Worm (Caenorhabditis elegans) whole organism, L1 larva: ENCODE measurements around the gene set-30.
A peak's percentile ranks its signal among the peaks of the same experiment; 100 is the strongest.

Experiments used
- C34B4.2 ChIP-seq: sonication (generic microtip); optimal IDR thresholded peaks from 2 replicates; lab custom pipeline; 2017; ENCODE audit warnings: mild to moderate bottlenecking, missing genetic modification characterization, missing compliant biosample characterization
- aha-1 ChIP-seq: fragments of 150-350 bp; optimal IDR thresholded peaks from 2 replicates; lab custom pipeline; 2014; ENCODE audit warnings: missing biosample characterization, missing genetic modification characterization
- alr-1 ChIP-seq: fragments of 200-800 bp; sonication (Bioruptor generic); optimal IDR thresholded peaks from 2 replicates; lab custom pipeline; 2018; ENCODE audit warnings: borderline replicate concordance, mild to moderate bottlenecking, missing genetic modification characterization, missing compliant biosample characterization
- ama-1 ChIP-seq: fragments of 150-350 bp; optimal IDR thresholded peaks from 2 replicates; lab custom pipeline; 2014
- blmp-1 ChIP-seq: fragments of 150-350 bp; optimal IDR thresholded peaks from 2 replicates; lab custom pipeline; 2014; ENCODE audit warnings: missing biosample characterization, missing genetic modification characterization
- ceh-8 ChIP-seq: fragments of 200-800 bp; sonication (Bioruptor generic); optimal IDR thresholded peaks from 2 replicates; lab custom pipeline; 2018; ENCODE audit warnings: mild to moderate bottlenecking, missing genetic modification characterization, moderate library complexity, missing compliant biosample characterization
- ceh-82 ChIP-seq, 3 experiments: fragments of 150-350 bp in 1 of 3; sonication (generic microtip) in 2 of 3; optimal IDR thresholded peaks; 2 replicates each; lab custom pipeline; 2014 to 2017; ENCODE audit warnings: missing biosample characterization in 3 of 3, missing genetic modification characterization in 3 of 3
- ceh-90 ChIP-seq: sonication (generic microtip); optimal IDR thresholded peaks from 2 replicates; lab custom pipeline; 2016; ENCODE audit warnings: missing genetic modification characterization, missing compliant biosample characterization
- dpl-1 ChIP-seq, 3 experiments: fragments of 150-350 bp in 2 of 3; sonication (generic microtip) in 1 of 3; optimal IDR thresholded peaks; 2 replicates each; lab custom pipeline; 2014 to 2017; ENCODE audit warnings: missing biosample characterization in 3 of 3, missing genetic modification characterization in 3 of 3, missing genetic modification reagents in 3 of 3
- dsc-1 ChIP-seq: sonication (generic microtip); optimal IDR thresholded peaks from 2 replicates; lab custom pipeline; 2016; ENCODE audit warnings: mild to moderate bottlenecking, missing genetic modification characterization, missing compliant biosample characterization
- elt-2 ChIP-seq: sonication (generic microtip); optimal IDR thresholded peaks from 2 replicates; lab custom pipeline; 2016; ENCODE audit warnings: missing genetic modification characterization, mild to moderate bottlenecking, inconsistent platforms, missing compliant biosample characterization, missing genetic modification reagents
- elt-3 ChIP-seq, 6 experiments: fragments of 150-350 bp in 1 of 6; sonication (generic microtip); optimal IDR thresholded peaks; 2 replicates each; lab custom pipeline; 2017 to 2018; ENCODE audit warnings: missing biosample characterization in 6 of 6, missing genetic modification characterization in 6 of 6, inconsistent platforms in 1 of 6
- fkh-10 ChIP-seq: sonication (generic microtip); optimal IDR thresholded peaks from 2 replicates; lab custom pipeline; 2017; ENCODE audit warnings: missing biosample characterization, missing genetic modification reagents, missing genetic modification characterization
- fkh-4 ChIP-seq: sonication (generic microtip); optimal IDR thresholded peaks from 2 replicates; lab custom pipeline; 2016; ENCODE audit warnings: missing compliant biosample characterization, missing genetic modification characterization, borderline replicate concordance
- fkh-8 ChIP-seq: sonication (generic microtip); optimal IDR thresholded peaks from 2 replicates; lab custom pipeline; 2016; ENCODE audit warnings: mild to moderate bottlenecking, missing genetic modification characterization, missing compliant biosample characterization
- fos-1 ChIP-seq: fragments of 150-350 bp; optimal IDR thresholded peaks from 2 replicates; lab custom pipeline; 2014; ENCODE audit warnings: missing biosample characterization, missing genetic modification characterization
- hlh-17 ChIP-seq: fragments of 200-800 bp; sonication (Bioruptor generic); optimal IDR thresholded peaks from 2 replicates; lab custom pipeline; 2018; ENCODE audit warnings: missing genetic modification characterization, mild to moderate bottlenecking, missing compliant biosample characterization, moderate library complexity, borderline replicate concordance
- irx-1 ChIP-seq: sonication (generic microtip); optimal IDR thresholded peaks from 2 replicates; lab custom pipeline; 2016; ENCODE audit warnings: missing genetic modification characterization, missing compliant biosample characterization
- jun-1 ChIP-seq: fragments of 150-350 bp; optimal IDR thresholded peaks from 2 replicates; lab custom pipeline; 2014; ENCODE audit warnings: missing biosample characterization, missing genetic modification reagents, missing genetic modification characterization
- lin-13 ChIP-seq: fragments of 150-350 bp; optimal IDR thresholded peaks from 2 replicates; lab custom pipeline; 2014; ENCODE audit warnings: missing biosample characterization, missing genetic modification reagents, missing genetic modification characterization
- lin-14 ChIP-seq: fragments of 200-800 bp; sonication (Bioruptor generic); optimal IDR thresholded peaks from 2 replicates; lab custom pipeline; 2018; ENCODE audit warnings: mild to moderate bottlenecking, missing genetic modification characterization, moderate library complexity, missing compliant biosample characterization
- lin-15B ChIP-seq: fragments of 150-350 bp; sonication (generic microtip); optimal IDR thresholded peaks from 3 replicates; lab custom pipeline; 2014; ENCODE audit warnings: missing biosample characterization, missing genetic modification characterization
- lin-39 ChIP-seq: fragments of 150-350 bp; optimal IDR thresholded peaks from 2 replicates; lab custom pipeline; 2014; ENCODE audit warnings: missing biosample characterization, missing genetic modification reagents, missing genetic modification characterization
- lir-3 ChIP-seq: sonication (generic microtip); optimal IDR thresholded peaks from 2 replicates; lab custom pipeline; 2016; ENCODE audit warnings: mild to moderate bottlenecking, missing genetic modification characterization, moderate library complexity, missing compliant biosample characterization; ENCODE audit not compliant: poor library complexity
- lsy-2 ChIP-seq, 2 experiments: fragments of 150-350 bp; optimal IDR thresholded peaks; 2 replicates each; lab custom pipeline; 2014; ENCODE audit warnings: missing biosample characterization in 2 of 2, missing genetic modification characterization in 2 of 2
- mdl-1 ChIP-seq, 2 experiments: fragments of 150-350 bp; optimal IDR thresholded peaks; 2 replicates each; lab custom pipeline; 2014 to 2017; ENCODE audit warnings: missing biosample characterization in 2 of 2, missing genetic modification characterization in 2 of 2, inconsistent platforms in 1 of 2
- mef-2 ChIP-seq: fragments of 150-350 bp; optimal IDR thresholded peaks from 2 replicates; lab custom pipeline; 2014; ENCODE audit warnings: missing biosample characterization, missing genetic modification characterization
- mep-1 ChIP-seq: fragments of 150-350 bp; optimal IDR thresholded peaks from 2 replicates; lab custom pipeline; 2014; ENCODE audit warnings: missing biosample characterization, missing genetic modification characterization
- nhr-11 ChIP-seq: fragments of 150-350 bp; optimal IDR thresholded peaks from 2 replicates; lab custom pipeline; 2014; ENCODE audit warnings: missing biosample characterization, missing genetic modification characterization
- nhr-12 ChIP-seq: sonication (generic microtip); optimal IDR thresholded peaks from 2 replicates; lab custom pipeline; 2017; ENCODE audit warnings: missing biosample characterization, missing genetic modification characterization
- nhr-19 ChIP-seq: fragments of 200-800 bp; sonication (Bioruptor generic); conservative IDR thresholded peaks from 2 replicates; pipeline ENCODE4 v1.3.6; 2022; ENCODE audit warnings: missing genetic modification characterization, missing compliant biosample characterization
- nhr-47 ChIP-seq: sonication (generic microtip); optimal IDR thresholded peaks from 2 replicates; lab custom pipeline; 2016; ENCODE audit warnings: mild to moderate bottlenecking, missing genetic modification characterization, moderate library complexity, missing compliant biosample characterization
- nhr-71 ChIP-seq: sonication (generic microtip); optimal IDR thresholded peaks from 2 replicates; lab custom pipeline; 2016; ENCODE audit warnings: mild to moderate bottlenecking, missing genetic modification characterization, moderate library complexity, missing compliant biosample characterization
- rnt-1 ChIP-seq: sonication (generic microtip); optimal IDR thresholded peaks from 2 replicates; lab custom pipeline; 2016; ENCODE audit warnings: mild to moderate bottlenecking, missing genetic modification characterization, moderate library complexity, missing compliant biosample characterization
- skn-1 ChIP-seq: fragments of 150-350 bp; optimal IDR thresholded peaks from 2 replicates; lab custom pipeline; 2014; ENCODE audit warnings: missing biosample characterization, missing genetic modification characterization
- snpc-4 ChIP-seq: fragments of 150-350 bp; optimal IDR thresholded peaks from 2 replicates; lab custom pipeline; 2014; ENCODE audit warnings: missing biosample characterization, missing genetic modification characterization
- snu-23 ChIP-seq: sonication (generic microtip); optimal IDR thresholded peaks from 2 replicates; lab custom pipeline; 2016; ENCODE audit warnings: missing genetic modification characterization, missing compliant biosample characterization
- sup-37 ChIP-seq: fragments of 200-800 bp; sonication (Bioruptor generic); optimal IDR thresholded peaks from 2 replicates; lab custom pipeline; 2018; ENCODE audit warnings: mild to moderate bottlenecking, missing genetic modification characterization, missing compliant biosample characterization
- tbx-2 ChIP-seq: sonication (generic microtip); optimal IDR thresholded peaks from 2 replicates; lab custom pipeline; 2016; ENCODE audit warnings: missing genetic modification characterization, missing compliant biosample characterization
- tlp-1 ChIP-seq: fragments of 150-350 bp; optimal IDR thresholded peaks from 2 replicates; lab custom pipeline; 2014; ENCODE audit warnings: missing biosample characterization, missing genetic modification characterization
- unc-30 ChIP-seq: sonication (generic microtip); optimal IDR thresholded peaks from 2 replicates; lab custom pipeline; 2017; ENCODE audit warnings: missing biosample characterization, missing genetic modification characterization
- vab-15 ChIP-seq: sonication (generic microtip); optimal IDR thresholded peaks from 2 replicates; lab custom pipeline; 2017; ENCODE audit warnings: missing genotype, mild to moderate bottlenecking, missing genetic modification characterization, missing compliant biosample characterization
- xbp-1 ChIP-seq: sonication (generic microtip); optimal IDR thresholded peaks from 2 replicates; lab custom pipeline; 2016; ENCODE audit warnings: missing genetic modification characterization, missing compliant biosample characterization
- zip-4 ChIP-seq: fragments of 200-800 bp; sonication (Bioruptor generic); optimal IDR thresholded peaks from 2 replicates; lab custom pipeline; 2018; ENCODE audit warnings: mild to moderate bottlenecking, missing genetic modification characterization, moderate library complexity, missing compliant biosample characterization

set-30 gene

DNA sequence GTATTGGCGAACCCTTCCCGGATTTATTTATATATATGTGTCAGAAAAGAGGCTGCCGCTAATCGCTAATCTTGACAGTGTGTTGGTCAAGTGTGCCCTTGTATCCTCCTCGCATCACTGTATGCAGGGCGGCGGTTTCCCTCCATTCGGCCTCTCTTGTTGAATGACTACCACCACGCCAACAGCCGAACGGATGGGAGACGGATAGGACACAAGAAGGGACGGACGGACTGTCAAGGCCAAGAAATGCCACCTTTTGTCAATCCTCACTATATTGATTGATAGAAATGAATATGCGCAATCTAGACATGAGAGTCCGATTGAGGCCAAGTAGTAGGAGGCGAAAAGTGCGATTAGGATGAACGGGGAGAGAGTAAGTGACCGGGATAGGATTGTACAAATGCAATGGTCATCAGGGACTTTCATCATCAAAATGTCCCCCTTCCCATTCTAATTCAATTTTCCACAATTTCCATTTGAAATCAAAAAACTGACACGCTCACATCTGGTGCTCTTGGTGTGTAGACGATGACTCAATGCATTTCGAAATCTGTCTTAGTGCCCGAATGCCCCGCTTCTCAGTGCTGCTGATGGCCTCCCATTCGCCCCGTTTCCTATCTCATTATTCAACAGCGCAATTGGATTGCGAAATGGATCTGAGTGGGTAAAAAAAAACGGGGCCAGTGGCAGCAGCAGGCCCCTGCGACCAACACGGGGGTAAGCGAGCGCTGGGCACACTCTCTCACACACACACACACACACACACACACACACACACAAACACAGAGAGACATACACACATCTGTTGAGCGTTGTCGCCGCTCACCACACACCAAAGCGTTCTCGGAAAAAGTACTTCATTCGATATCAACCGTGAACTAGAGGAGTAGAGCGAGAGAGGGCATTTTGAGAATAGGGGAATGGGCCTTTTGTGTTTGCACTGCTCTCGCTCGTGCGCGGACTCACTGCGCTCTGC is 37.1 kb upstream of the set-30 start (continued):
- TF ChIP-seq lin-39 (no peak), xbp-1 (tag; lab: Kevin White, UChicago) (peak; percentile 31), ceh-82 (tag; optimal IDR thresholded peaks at IDR 0.05; lab: Kevin White, UChicago) (peak; percentile 12 to 64 (median 51)), vab-15 (no peak), nhr-11 (peak; percentile 22), dpl-1 (GFP tag; optimal IDR thresholded peaks at IDR 0.05; lab: Kevin White, UChicago) (no peak), skn-1 (tag; lab: Kevin White, UChicago) (peak; percentile 63), mdl-1 (tag; optimal IDR thresholded peaks at IDR 0.05; lab: Kevin White, UChicago) (peak in 1 of 2 experiments; percentile 33), tlp-1 (tag; lab: Kevin White, UChicago) (no peak), fos-1 (tag; lab: Kevin White, UChicago) (no peak), lin-14 (GFP tag; lab: Kevin White, UChicago) (peak; percentile 91), ceh-8 (GFP tag; lab: Kevin White, UChicago) (peak; percentile 49), nhr-47 (tag; lab: Kevin White, UChicago) (peak; percentile 68), dsc-1 (tag; lab: Kevin White, UChicago) (peak; percentile 54), aha-1 (no peak), lsy-2 (tag; optimal IDR thresholded peaks at IDR 0.05; lab: Kevin White, UChicago) (peak; percentile 42 to 65), alr-1 (tag; lab: Kevin White, UChicago) (no peak), elt-3 (tag; optimal IDR thresholded peaks at IDR 0.05; lab: Kevin White, UChicago) (no peak), lin-15B (tag; lab: Kevin White, UChicago) (no peak), lir-3 (tag; lab: Kevin White, UChicago) (no peak), fkh-8 (tag; lab: Kevin White, UChicago) (peak; percentile 73), blmp-1 (tag; lab: Kevin White, UChicago) (peak; percentile 6), unc-30 (tag; lab: Kevin White, UChicago) (no peak), hlh-17 (no peak), fkh-4 (no peak), nhr-71 (tag; lab: Kevin White, UChicago) (peak; percentile 81), sup-37 (GFP tag; lab: Kevin White, UChicago) (peak; percentile 31), ceh-90 (peak; percentile 17), nhr-12 (no peak), lin-13 (no peak), tbx-2 (tag; lab: Kevin White, UChicago) (peak; percentile 60), snpc-4 (tag; lab: Kevin White, UChicago) (no peak), mef-2 (tag; lab: Kevin White, UChicago) (no peak), zip-4 (peak; percentile 37), rnt-1 (tag; lab: Kevin White, UChicago) (peak; percentile 60), irx-1 (tag; lab: Kevin White, UChicago) (peak; percentile 39), ama-1 (lab: Kevin White, UChicago) (no peak), mep-1 (tag; lab: Kevin White, UChicago) (peak; percentile 43), fkh-10 (no peak), nhr-19 (GFP tag; lab: Robert Waterston, UW) (peak; percentile 43; the same call in 1 of the 2 replicates), elt-2 (tag; lab: Kevin White, UChicago) (no peak), snu-23 (peak; percentile 41), C34B4.2 (tag; lab: Kevin White, UChicago) (no peak), jun-1 (peak; percentile 81)
